Fruit fly (Drosophila melanogaster): ENCODE data around the gene CG13082.

The CG13082 gene

DNA sequence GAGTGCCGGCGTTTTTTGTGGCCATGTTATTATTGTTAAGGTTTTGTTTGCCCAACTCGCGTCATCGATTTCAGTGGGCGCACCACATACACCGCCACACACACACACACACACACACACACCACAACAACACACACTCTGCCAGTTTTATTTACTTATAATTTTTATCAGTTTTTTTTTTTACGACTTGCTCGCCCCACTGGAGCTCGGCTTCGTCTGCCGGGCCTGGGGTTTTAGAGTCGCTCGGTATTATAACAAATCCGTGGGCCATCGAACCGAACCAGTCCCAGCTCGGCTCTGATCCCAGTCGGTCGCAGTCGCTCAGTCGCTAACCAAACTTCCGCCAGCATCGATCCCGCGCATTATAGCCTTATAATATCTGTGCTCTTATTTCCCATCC lies 11.2 kb downstream of the CG13082 start (continued):
- TF ChIP-seq Spps (tag; optimal IDR thresholded peaks at IDR 0.05) (no peak), Nf-YB (GFP tag; optimal IDR thresholded peaks at IDR 0.05) (peak; percentile 49), zen2 (GFP tag; IDR thresholded peaks at IDR 0.05; ENCODE audit: partially characterized antibody) (peak; percentile 19; the same call in 1 of the 3 replicates), CG16863 (GFP tag; optimal IDR thresholded peaks at IDR 0.05) (no peak), B-H1 (GFP tag; IDR thresholded peaks at IDR 0.05) (no peak), Doc2 (GFP tag; IDR thresholded peaks at IDR 0.05) (no peak), oc (tag; optimal IDR thresholded peaks at IDR 0.05) (peak; percentile 62), CG34422 (GFP tag; IDR thresholded peaks at IDR 0.05) (peak; percentile 44; the same call in 1 of the 3 replicates), fru (optimal IDR thresholded peaks at IDR 0.05) (no peak), Dbx (GFP tag; IDR thresholded peaks at IDR 0.05) (peak; percentile 46; the same call in 1 of the 3 replicates), pzg (GFP tag; optimal IDR thresholded peaks at IDR 0.05) (no peak), CG34224 (GFP tag; IDR thresholded peaks at IDR 0.05; ENCODE audit: partially characterized antibody) (no peak), E2f2 (GFP tag; IDR thresholded peaks at IDR 0.05) (peak; percentile 8; the same call in 1 of the 2 replicates), tll (GFP tag; optimal IDR thresholded peaks at IDR 0.05) (no peak), Drgx (GFP tag; IDR thresholded peaks at IDR 0.05) (no peak; the same call in 1 of the 2 replicates), NFAT (GFP tag; IDR thresholded peaks at IDR 0.05) (no peak), C15 (GFP tag; IDR thresholded peaks at IDR 0.05) (0 out of 3 replicates have a peak, but pooled peaks have one; percentile 36), CG2889 (GFP tag; IDR thresholded peaks at IDR 0.05) (no peak), HmgD (GFP tag; optimal IDR thresholded peaks at IDR 0.05) (no peak), Six4 (GFP tag; optimal IDR thresholded peaks at IDR 0.05) (no peak), CG15696 (tag; optimal IDR thresholded peaks at IDR 0.05) (no peak), chinmo (GFP tag; IDR thresholded peaks at IDR 0.05; ENCODE audit: partially characterized antibody) (peak; percentile 88; the same call in 2 of the 4 replicates), pan (optimal IDR thresholded peaks at IDR 0.05) (no peak), pan (GFP tag; optimal IDR thresholded peaks at IDR 0.05 in 1 of 2, IDR thresholded peaks at IDR 0.05 in 1 of 2) (no peak), otp (GFP tag; IDR thresholded peaks at IDR 0.05) (peak; percentile 55; the same call in 1 of the 3 replicates), PHDP (tag; optimal IDR thresholded peaks at IDR 0.05) (no peak), vvl (GFP tag; IDR thresholded peaks at IDR 0.05) (peak; percentile 69; the same call in 1 of the 2 replicates), CG2116 (GFP tag; optimal IDR thresholded peaks at IDR 0.05) (peak; percentile 5), kni (GFP tag; optimal IDR thresholded peaks at IDR 0.05) (peak; percentile 88), CG18476 (GFP tag; optimal IDR thresholded peaks at IDR 0.05) (no peak), Ada2b (GFP tag; IDR thresholded peaks at IDR 0.05) (no peak), CG14441 (GFP tag; IDR thresholded peaks at IDR 0.05) (0 out of 2 replicates have a peak, but pooled peaks have one; percentile 6), pros (GFP tag; optimal IDR thresholded peaks at IDR 0.05) (no peak), dmrt11E (tag; optimal IDR thresholded peaks at IDR 0.05) (no peak), CG4404 (GFP tag; IDR thresholded peaks at IDR 0.05) (no peak), Dip3 (GFP tag; optimal IDR thresholded peaks at IDR 0.05) (no peak), CG31441 (GFP tag; IDR thresholded peaks at IDR 0.05) (no peak), CG11723 (GFP tag; optimal IDR thresholded peaks at IDR 0.05) (no peak), CG12155 (GFP tag; optimal IDR thresholded peaks at IDR 0.05) (no peak), Side (GFP tag; optimal IDR thresholded peaks at IDR 0.05) (peak; percentile 31), CG17186 (GFP tag; optimal IDR thresholded peaks at IDR 0.05) (no peak), Scr (GFP tag; IDR thresholded peaks at IDR 0.05; ENCODE audit: partially characterized antibody) (no peak; the same call in 1 of the 2 replicates), kay (GFP tag; optimal IDR thresholded peaks at IDR 0.05) (no peak), CG10209 (GFP tag; optimal IDR thresholded peaks at IDR 0.05) (no peak), Dp (GFP tag; optimal IDR thresholded peaks at IDR 0.05) (no peak), h (optimal IDR thresholded peaks at IDR 0.05) (no peak), CG4617 (GFP tag; optimal IDR thresholded peaks at IDR 0.05; ENCODE audit: borderline replicate concordance) (no peak), usp (GFP tag; optimal IDR thresholded peaks at IDR 0.05) (no peak), sd (tag; optimal IDR thresholded peaks at IDR 0.05) (no peak), CG14667 (GFP tag; IDR thresholded peaks at IDR 0.05) (no peak), Fer1 (GFP tag; optimal IDR thresholded peaks at IDR 0.05) (no peak), CG1529 (GFP tag; optimal IDR thresholded peaks at IDR 0.05) (no peak)
